Fruit fly (Drosophila melanogaster): ENCODE results near the gene CG10098.

Gene CG10098

DNA sequence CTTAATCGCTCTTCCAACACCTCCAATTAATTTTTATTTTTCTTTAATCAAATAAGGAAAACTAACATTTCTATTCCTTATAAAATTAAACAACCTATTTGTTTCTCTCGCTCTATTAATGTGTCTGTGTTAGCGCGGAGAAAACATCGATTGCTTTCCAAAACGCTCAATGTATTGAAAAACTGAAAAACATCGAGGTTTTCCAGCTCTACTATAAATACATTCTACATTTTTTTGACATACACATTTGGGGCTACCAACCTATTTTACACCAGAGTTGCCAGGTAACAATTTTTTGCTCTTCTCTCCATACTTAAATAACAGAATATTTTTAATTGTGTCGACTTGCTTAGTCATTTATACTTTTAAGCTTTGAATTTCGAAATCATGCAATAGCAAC is 32.4 kb upstream of the CG10098 start (continued):
- TF ChIP-seq inv (GFP tag; IDR thresholded peaks at IDR 0.05; ENCODE audit: partially characterized antibody) (peak; percentile 44), eve (GFP tag; optimal IDR thresholded peaks at IDR 0.05) (no peak), CG10366 (GFP tag; IDR thresholded peaks at IDR 0.05) (no peak), Dp (GFP tag; optimal IDR thresholded peaks at IDR 0.05) (peak; percentile 37), wek (GFP tag; optimal IDR thresholded peaks at IDR 0.05) (no peak), ham (GFP tag; IDR thresholded peaks at IDR 0.05) (no peak), Ets97D (GFP tag; optimal IDR thresholded peaks at IDR 0.05) (peak; percentile 73), Dref (GFP tag; IDR thresholded peaks at IDR 0.05) (peak; percentile 61), lola (GFP tag; optimal IDR thresholded peaks at IDR 0.05) (no peak), nerfin-1 (tag; optimal IDR thresholded peaks at IDR 0.05) (no peak), sens (GFP tag) (peak; percentile 91), CG13424 (tag; optimal IDR thresholded peaks at IDR 0.05) (peak; percentile 27), chif (GFP tag; optimal IDR thresholded peaks at IDR 0.05) (peak in 1 of 2 experiments; percentile 7), abd-A (tag; optimal IDR thresholded peaks at IDR 0.05) (no peak), E2f2 (GFP tag; IDR thresholded peaks at IDR 0.05) (peak; percentile 53), Bteb2 (GFP tag; optimal IDR thresholded peaks at IDR 0.05) (peak; percentile 46), Dek (tag; optimal IDR thresholded peaks at IDR 0.05) (peak; percentile 45), CG17912 (GFP tag; optimal IDR thresholded peaks at IDR 0.05) (peak; percentile 15), kay (GFP tag; optimal IDR thresholded peaks at IDR 0.05) (peak; percentile 34), Hmr (GFP tag; optimal IDR thresholded peaks at IDR 0.05) (peak; percentile 26), oc (tag; optimal IDR thresholded peaks at IDR 0.05) (no peak), CG6272 (GFP tag; IDR thresholded peaks at IDR 0.05) (peak; percentile 42; the same call in 1 of the 2 replicates), CG10209 (GFP tag; optimal IDR thresholded peaks at IDR 0.05) (no peak), HLH4C (GFP tag; IDR thresholded peaks at IDR 0.05; ENCODE audit: partially characterized antibody) (peak; percentile 56; the same call in 2 of the 3 replicates), CG11504 (tag; optimal IDR thresholded peaks at IDR 0.05) (peak; percentile 65), CG2199 (GFP tag; IDR thresholded peaks at IDR 0.05) (peak; percentile 73; the same call in 1 of the 3 replicates), HLH54F (GFP tag; optimal IDR thresholded peaks at IDR 0.05) (peak; percentile 24), ERR (GFP tag; optimal IDR thresholded peaks at IDR 0.05) (no peak), CG4282 (GFP tag; optimal IDR thresholded peaks at IDR 0.05) (no peak), B-H2 (GFP tag; optimal IDR thresholded peaks at IDR 0.05) (peak; percentile 46), run (tag; optimal IDR thresholded peaks at IDR 0.05) (no peak), CG4707 (GFP tag; optimal IDR thresholded peaks at IDR 0.05) (no peak), Eip74EF (GFP tag; optimal IDR thresholded peaks at IDR 0.05) (no peak), CG7745 (tag; optimal IDR thresholded peaks at IDR 0.05) (no peak), tup (GFP tag; optimal IDR thresholded peaks at IDR 0.05) (no peak), CG9797 (GFP tag; optimal IDR thresholded peaks at IDR 0.05) (peak; percentile 13), Side (GFP tag; optimal IDR thresholded peaks at IDR 0.05) (no peak), CG15696 (tag; optimal IDR thresholded peaks at IDR 0.05) (peak; percentile 30), CG3163 (GFP tag; optimal IDR thresholded peaks at IDR 0.05) (peak; percentile 38), dm (GFP tag; optimal IDR thresholded peaks at IDR 0.05) (peak; percentile 48), Rx (GFP tag; IDR thresholded peaks at IDR 0.05) (no peak), grau (tag; optimal IDR thresholded peaks at IDR 0.05) (peak; percentile 40), seq (GFP tag; IDR thresholded peaks at IDR 0.05) (no peak), HLHmδ (GFP tag; optimal IDR thresholded peaks at IDR 0.05) (no peak), Sry-δ (GFP tag; optimal IDR thresholded peaks at IDR 0.05) (peak; percentile 86), dan (GFP tag; IDR thresholded peaks at IDR 0.05) (no peak), ap (GFP tag; IDR thresholded peaks at IDR 0.05) (no peak), CG12391 (tag; optimal IDR thresholded peaks at IDR 0.05) (peak; percentile 57), CG15601 (tag; optimal IDR thresholded peaks at IDR 0.05) (peak; percentile 25), CG7839 (tag; optimal IDR thresholded peaks at IDR 0.05) (no peak)
